Worm (Caenorhabditis elegans): ENCODE results near the gene F22B5.10.

- TF ChIP-seq egrh-3 (GFP tag; IDR thresholded peaks at IDR 0.05) (no peak), B0035.1 (tag; optimal IDR thresholded peaks at IDR 0.05) (no peak)
Measured at ce11 chrII:8481033-8481708, 14.2 kb downstream of the F22B5.10 start.

Measured in whole organism, young adult.